Worm (Caenorhabditis elegans): ENCODE results near the gene cyp-25A6.

The cyp-25A6 gene

ce11 chrIV:4246493-4246892 is 49.2 kb downstream of the cyp-25A6 start, which contains the start of gene ttr-20:
TSS of gene ttr-20 (plus strand) at chrIV:4246793.
- no peak for TF ChIP-seq unc-62 (GFP tag; optimal IDR thresholded peaks at IDR 0.05)

- no peak for TF ChIP-seq unc-62 (GFP tag; optimal IDR thresholded peaks at IDR 0.05)
Observed at ce11 chrIV:4247334-4247733, 50.1 kb downstream of the cyp-25A6 start.

ce11 chrIV:4247770-4248169 is 50.5 kb downstream of the cyp-25A6 start, which contains the start of gene ama-1:
TSS of gene ama-1 (plus strand) at chrIV:4248070.
- TF ChIP-seq unc-62 (GFP tag; optimal IDR thresholded peaks at IDR 0.05) = no peak

All from whole organism, dauer.